Worm (Caenorhabditis elegans): ENCODE measurements around the gene col-177.

col-177 gene

DNA sequence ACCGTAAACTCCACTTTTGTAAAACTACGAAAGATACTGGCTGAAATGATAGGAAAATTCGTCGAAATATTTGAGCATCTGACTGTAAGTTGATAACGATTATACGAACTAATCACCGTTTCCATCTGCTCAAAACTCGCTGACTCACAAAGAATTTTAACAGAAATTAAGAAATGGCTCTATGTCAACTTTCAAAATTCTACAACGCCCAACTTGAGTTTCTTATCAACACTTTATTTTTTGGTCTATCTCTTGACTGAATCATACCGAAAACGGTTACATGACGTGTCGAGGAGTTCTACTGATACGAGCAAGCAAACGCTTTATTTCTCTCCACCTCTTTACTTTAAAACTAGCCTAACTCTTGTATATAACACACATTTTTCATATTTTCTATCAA lies 45.5 kb upstream of the col-177 start, which contains the start of gene clc-1 (continued):
- no peak for TF ChIP-seq cey-2 (tag; optimal IDR thresholded peaks at IDR 0.05; ENCODE audit: borderline replicate concordance, insufficient read depth)
- TF ChIP-seq aha-1 (tag) = no peak
- TF ChIP-seq nhr-42 (GFP tag; IDR thresholded peaks at IDR 0.05) = no peak
- TF ChIP-seq nhr-48 (tag; optimal IDR thresholded peaks at IDR 0.05) = peak; percentile 15
- no peak for TF ChIP-seq ces-1 (GFP tag; optimal IDR thresholded peaks at IDR 0.05)
- peak; percentile 82 for TF ChIP-seq nhr-28 (tag; optimal IDR thresholded peaks at IDR 0.05)
- TF ChIP-seq dmd-6 (GFP tag; IDR thresholded peaks at IDR 0.05) = peak; percentile 93
- no peak for TF ChIP-seq spr-3 (GFP tag; optimal IDR thresholded peaks at IDR 0.05)
- TF ChIP-seq ctbp-1 (GFP tag; IDR thresholded peaks at IDR 0.05) = no peak
- TF ChIP-seq lsy-2 (tag; optimal IDR thresholded peaks at IDR 0.05) = no peak
- TF ChIP-seq fos-1 (tag; optimal IDR thresholded peaks at IDR 0.05) = peak; percentile 27

DNA sequence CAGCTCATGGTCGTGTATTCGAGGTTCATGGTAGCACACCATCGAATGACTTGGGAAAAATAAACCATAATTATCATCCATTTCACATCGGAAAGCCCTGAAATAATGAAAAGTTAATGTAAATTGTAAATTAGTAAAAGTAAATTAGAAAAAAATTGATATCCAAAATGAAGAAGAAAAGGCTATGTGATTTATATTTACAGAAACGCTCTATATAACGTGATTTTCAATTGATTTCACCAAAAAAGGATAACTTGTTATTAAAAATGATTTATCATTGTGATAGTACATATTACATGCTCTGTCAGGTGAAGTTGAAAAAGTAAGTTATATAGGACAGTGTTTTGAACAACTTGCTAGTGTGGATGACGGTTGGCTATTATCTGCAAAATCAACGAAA lies 41.1 kb upstream of the col-177 start, which contains the start of gene C09F12.3:
C09F12.3 (minus strand) TSS at position 101 of the 400 bp plus-strand sequence.
- TF ChIP-seq hmg-1.1 (GFP tag; IDR thresholded peaks at IDR 0.05) (no peak), snpc-4 (tag; optimal IDR thresholded peaks at IDR 0.05) (no peak), hlh-11 (tag; optimal IDR thresholded peaks at IDR 0.05) (no peak), php-3 (GFP tag; IDR thresholded peaks at IDR 0.05) (no peak), daf-16 (GFP tag; optimal IDR thresholded peaks at IDR 0.05) (no peak), daf-16 (tag; optimal IDR thresholded peaks at IDR 0.05) (no peak), saeg-2 (GFP tag; IDR thresholded peaks at IDR 0.05) (no peak)

DNA sequence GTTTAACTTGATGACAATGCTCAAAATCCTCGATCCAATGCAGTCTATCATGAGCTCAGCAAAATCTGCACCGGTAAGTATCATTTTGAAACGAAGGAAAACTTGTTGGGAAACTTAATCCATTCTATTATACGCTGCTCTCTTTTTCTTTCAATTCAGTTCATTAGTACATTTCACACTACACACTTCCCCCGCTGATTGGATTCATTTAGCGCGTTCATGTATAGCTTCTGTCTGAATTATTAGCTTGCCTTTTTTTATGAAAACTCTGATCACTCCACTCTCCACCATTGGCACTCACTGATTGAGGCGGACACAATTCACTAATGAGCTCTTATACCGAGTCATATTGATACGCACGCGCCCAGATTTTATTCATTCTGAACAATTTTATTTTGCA lies 36.6 kb upstream of the col-177 start:
- no peak for TF ChIP-seq nhr-11 (tag; optimal IDR thresholded peaks at IDR 0.05)
- TF ChIP-seq unc-62 (GFP tag; optimal IDR thresholded peaks at IDR 0.05 in 1 of 2) = peak in 1 of 2 experiments; percentile 50
- TF ChIP-seq unc-62 (tag; optimal IDR thresholded peaks at IDR 0.05) = no peak
- TF ChIP-seq unc-39 (tag; optimal IDR thresholded peaks at IDR 0.05) = no peak
- TF ChIP-seq madf-9 (GFP tag; conservative IDR thresholded peaks at IDR 0.05) = no peak

DNA sequence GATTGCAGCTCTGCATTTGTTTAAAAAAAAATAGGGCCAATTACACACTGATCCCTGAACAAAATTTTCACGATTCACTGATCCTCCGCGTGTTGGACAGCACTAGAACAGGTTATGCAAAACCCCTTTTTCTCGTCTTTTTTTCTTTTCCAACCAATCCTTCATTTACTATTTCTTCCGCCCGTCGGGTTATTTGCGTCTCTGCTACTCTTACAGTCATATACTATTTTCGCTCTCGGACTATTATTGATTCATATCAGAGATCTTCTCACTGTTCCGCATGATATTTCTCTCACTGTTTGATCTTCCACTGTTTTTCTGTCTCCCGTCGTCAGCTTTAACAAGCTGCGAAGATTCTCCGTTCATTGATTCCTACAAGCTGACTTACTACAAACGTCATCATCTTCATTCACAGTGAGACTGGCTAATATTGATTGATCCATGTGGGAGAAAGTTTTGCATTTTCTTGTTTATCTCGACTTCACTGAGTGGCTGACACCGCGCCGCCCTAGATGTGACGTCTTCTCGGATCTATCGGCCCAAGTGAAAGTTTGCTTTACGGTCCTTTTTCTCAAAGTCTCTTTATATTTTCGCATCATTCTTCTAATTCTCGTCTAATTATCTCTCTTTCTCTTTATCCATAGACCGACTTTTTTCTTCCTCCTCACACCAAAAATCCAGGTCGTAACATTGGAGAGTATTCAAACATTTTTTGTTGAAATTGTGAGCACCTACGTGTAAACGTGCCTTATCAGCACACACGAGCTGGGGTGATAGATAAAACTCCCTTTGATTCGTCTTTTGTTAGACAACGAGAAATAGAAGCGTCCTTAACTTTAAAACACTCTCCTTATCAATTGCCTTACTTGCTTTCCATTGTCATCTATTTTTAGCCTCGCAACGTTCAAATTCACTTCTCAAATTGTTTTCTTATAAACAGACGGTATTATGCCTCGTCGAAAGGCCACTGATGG lies 34.8 kb upstream of the col-177 start:
- no peak for TF ChIP-seq jun-1 (tag; optimal IDR thresholded peaks at IDR 0.05)
- no peak for TF ChIP-seq F26F4.8 (GFP tag; conservative IDR thresholded peaks at IDR 0.05)
- TF ChIP-seq nhr-11 (tag; optimal IDR thresholded peaks at IDR 0.05) = no peak
- TF ChIP-seq ztf-7 (tag; optimal IDR thresholded peaks at IDR 0.05) = no peak
- no peak for TF ChIP-seq ctbp-1 (GFP tag; IDR thresholded peaks at IDR 0.05)
- no peak for TF ChIP-seq set-16 (GFP tag; IDR thresholded peaks at IDR 0.05)
- TF ChIP-seq F44E2.7 (GFP tag; IDR thresholded peaks at IDR 0.05) = no peak
- TF ChIP-seq daf-16 (GFP tag; optimal IDR thresholded peaks at IDR 0.05) = no peak
- TF ChIP-seq daf-16 (tag; optimal IDR thresholded peaks at IDR 0.05) = peak; percentile 85
- TF ChIP-seq ceh-44 (GFP tag; IDR thresholded peaks at IDR 0.05) = no peak
- TF ChIP-seq lim-7 (GFP tag; IDR thresholded peaks at IDR 0.05) = no peak
- TF ChIP-seq spr-1 (tag; optimal IDR thresholded peaks at IDR 0.05) = no peak
- TF ChIP-seq hlh-30 (tag; optimal IDR thresholded peaks at IDR 0.05; ENCODE audit: insufficient read depth) = peak; percentile 21
- TF ChIP-seq snpc-1.2 (GFP tag; IDR thresholded peaks at IDR 0.05) = no peak
- TF ChIP-seq D1046.2 (GFP tag; IDR thresholded peaks at IDR 0.05) = no peak
- no peak for TF ChIP-seq nhr-10 (tag; optimal IDR thresholded peaks at IDR 0.05)
- TF ChIP-seq mdt-29 (GFP tag; IDR thresholded peaks at IDR 0.05) = no peak
- no peak for TF ChIP-seq ZK546.5 (tag; optimal IDR thresholded peaks at IDR 0.05)
- no peak for TF ChIP-seq saeg-2 (GFP tag; IDR thresholded peaks at IDR 0.05)
- TF ChIP-seq skn-1 (tag; optimal IDR thresholded peaks at IDR 0.05) = no peak
- no peak for TF ChIP-seq zip-11 (GFP tag; IDR thresholded peaks at IDR 0.05)
- no peak for TF ChIP-seq zip-2 (tag; optimal IDR thresholded peaks at IDR 0.05)
- TF ChIP-seq ces-1 (GFP tag; optimal IDR thresholded peaks at IDR 0.05) = no peak
- no peak for TF ChIP-seq aly-2 (tag; optimal IDR thresholded peaks at IDR 0.05)
- no peak for TF ChIP-seq tag-97 (GFP tag; IDR thresholded peaks at IDR 0.05)
- peak; percentile 54 for TF ChIP-seq dmd-6 (GFP tag; IDR thresholded peaks at IDR 0.05)
- TF ChIP-seq pqm-1 (tag; optimal IDR thresholded peaks at IDR 0.05) = peak; percentile 80
- TF ChIP-seq madf-5 (GFP tag; IDR thresholded peaks at IDR 0.05) = no peak
- TF ChIP-seq nhr-102 (tag; optimal IDR thresholded peaks at IDR 0.05) = no peak
- TF ChIP-seq daf-12 (tag; optimal IDR thresholded peaks at IDR 0.05) = no peak

All from whole organism, L4 larva.